Worm (Caenorhabditis elegans) whole organism, mixed stage, embryonic: ENCODE data around the gene F42H10.2.
A peak's percentile ranks its signal among the peaks of the same experiment; 100 is the strongest.

ENCODE experiments used
- M03D4.4 ChIP-seq: sonication (generic microtip); optimal IDR thresholded peaks from 2 replicates; lab custom pipeline; 2017; ENCODE audit warnings: mild to moderate bottlenecking, missing genetic modification characterization, missing compliant biosample characterization
- blmp-1 ChIP-seq: fragments of 150-350 bp; optimal IDR thresholded peaks from 2 replicates; lab custom pipeline; 2014; ENCODE audit warnings: missing biosample characterization, missing genetic modification characterization
- ceh-39 ChIP-seq: fragments of 150-350 bp; optimal IDR thresholded peaks from 2 replicates; lab custom pipeline; 2014; ENCODE audit warnings: missing biosample characterization, missing genetic modification characterization
- ceh-43 ChIP-seq: fragments of 200-800 bp; sonication (Bioruptor generic); optimal IDR thresholded peaks from 2 replicates; lab custom pipeline; 2018; ENCODE audit warnings: mild to moderate bottlenecking, missing genetic modification characterization, moderate library complexity, missing compliant biosample characterization
- ceh-83 ChIP-seq: fragments of 200-800 bp; sonication (Bioruptor generic); optimal IDR thresholded peaks from 2 replicates; lab custom pipeline; 2018; ENCODE audit warnings: mild to moderate bottlenecking, missing genetic modification characterization, missing compliant biosample characterization
- ces-1 ChIP-seq: fragments of 150-350 bp; optimal IDR thresholded peaks from 2 replicates; lab custom pipeline; 2014; ENCODE audit warnings: missing biosample characterization, missing genetic modification reagents, missing genetic modification characterization
- cnd-1 ChIP-seq: fragments of 200-800 bp; sonication (Bioruptor generic); optimal IDR thresholded peaks from 2 replicates; lab custom pipeline; 2018; ENCODE audit warnings: mild to moderate bottlenecking, missing genetic modification characterization, missing compliant biosample characterization
- drap-1 ChIP-seq: fragments of 200-800 bp; sonication (Bioruptor generic); optimal IDR thresholded peaks from 3 replicates; lab custom pipeline; 2018; ENCODE audit warnings: mild to moderate bottlenecking, missing genetic modification characterization, missing compliant biosample characterization
- elt-1 ChIP-seq: sonication (generic microtip); optimal IDR thresholded peaks from 2 replicates; lab custom pipeline; 2017; ENCODE audit warnings: missing genetic modification characterization, mild to moderate bottlenecking, missing compliant biosample characterization, antibody characterized with exemption, moderate library complexity, borderline replicate concordance; ENCODE audit not compliant: insufficient read depth
- elt-3 ChIP-seq: fragments of 150-350 bp; optimal IDR thresholded peaks from 2 replicates; lab custom pipeline; 2014; ENCODE audit warnings: missing biosample characterization, missing genetic modification characterization
- flh-1 ChIP-seq: fragments of 200-800 bp; sonication (Bioruptor generic); optimal IDR thresholded peaks from 2 replicates; lab custom pipeline; 2018; ENCODE audit warnings: mild to moderate bottlenecking, missing genetic modification characterization, moderate library complexity, missing compliant biosample characterization
- ham-2 ChIP-seq: fragments of 200-800 bp; sonication (Bioruptor generic); optimal IDR thresholded peaks from 2 replicates; lab custom pipeline; 2018; ENCODE audit warnings: mild to moderate bottlenecking, missing genetic modification characterization, missing compliant biosample characterization
- hlh-1 ChIP-seq: fragments of 150-350 bp; optimal IDR thresholded peaks from 2 replicates; lab custom pipeline; 2014; ENCODE audit warnings: missing biosample characterization, missing genetic modification reagents, missing genetic modification characterization
- lin-13 ChIP-seq: fragments of 150-350 bp; optimal IDR thresholded peaks from 2 replicates; lab custom pipeline; 2014; ENCODE audit warnings: missing biosample characterization, missing genetic modification characterization
- lin-32 ChIP-seq: fragments of 200-800 bp; sonication (Bioruptor generic); optimal IDR thresholded peaks from 2 replicates; lab custom pipeline; 2018; ENCODE audit warnings: mild to moderate bottlenecking, missing genetic modification characterization, missing compliant biosample characterization
- lsy-2 ChIP-seq: fragments of 150-350 bp; optimal IDR thresholded peaks from 2 replicates; lab custom pipeline; 2014; ENCODE audit warnings: missing biosample characterization, missing genetic modification characterization
- mab-5 ChIP-seq: fragments of 150-350 bp; optimal IDR thresholded peaks from 2 replicates; lab custom pipeline; 2014; ENCODE audit warnings: missing biosample characterization, missing genetic modification characterization
- mep-1 ChIP-seq: fragments of 150-350 bp; optimal IDR thresholded peaks from 2 replicates; lab custom pipeline; 2017; ENCODE audit warnings: missing biosample characterization, missing genetic modification reagents, missing genetic modification characterization, inconsistent platforms
- nhr-12 ChIP-seq: fragments of 150-350 bp; optimal IDR thresholded peaks from 2 replicates; lab custom pipeline; 2014; ENCODE audit warnings: missing biosample characterization, missing genetic modification characterization
- nhr-2 ChIP-seq: fragments of 150-350 bp; optimal IDR thresholded peaks from 2 replicates; lab custom pipeline; 2014; ENCODE audit warnings: missing biosample characterization, missing genetic modification characterization
- nhr-237 ChIP-seq: fragments of 150-350 bp; optimal IDR thresholded peaks from 2 replicates; lab custom pipeline; 2014; ENCODE audit warnings: missing biosample characterization, missing genetic modification characterization
- nhr-28 ChIP-seq: fragments of 150-350 bp; optimal IDR thresholded peaks from 2 replicates; lab custom pipeline; 2014; ENCODE audit warnings: missing biosample characterization, missing genetic modification characterization
- nhr-76 ChIP-seq: sonication (generic microtip); optimal IDR thresholded peaks from 2 replicates; lab custom pipeline; 2017; ENCODE audit warnings: missing biosample characterization, missing genetic modification characterization
- sem-2 ChIP-seq: fragments of 200-800 bp; sonication (Bioruptor generic); optimal IDR thresholded peaks from 2 replicates; lab custom pipeline; 2018; ENCODE audit warnings: mild to moderate bottlenecking, missing genetic modification characterization, missing compliant biosample characterization
- snpc-4 ChIP-seq: fragments of 150-350 bp; optimal IDR thresholded peaks from 2 replicates; lab custom pipeline; 2014; ENCODE audit warnings: missing biosample characterization, missing genetic modification characterization
- sptf-1 ChIP-seq: sonication (generic microtip); optimal IDR thresholded peaks from 2 replicates; lab custom pipeline; 2017; ENCODE audit warnings: mild to moderate bottlenecking, missing genetic modification characterization, moderate library complexity, missing compliant biosample characterization
- tbx-8 ChIP-seq: fragments of 200-800 bp; sonication (Bioruptor generic); optimal IDR thresholded peaks from 2 replicates; lab custom pipeline; 2018; ENCODE audit warnings: mild to moderate bottlenecking, missing genetic modification characterization, moderate library complexity, missing compliant biosample characterization
- unc-120 ChIP-seq: sonication (generic microtip); optimal IDR thresholded peaks from 2 replicates; lab custom pipeline; 2017; ENCODE audit warnings: missing genetic modification characterization, missing compliant biosample characterization; ENCODE audit not compliant: poor library complexity, severe bottlenecking
- unc-39 ChIP-seq: fragments of 150-350 bp; optimal IDR thresholded peaks from 2 replicates; lab custom pipeline; 2014; ENCODE audit warnings: missing biosample characterization, missing genetic modification characterization
- unc-62 ChIP-seq: fragments of 150-350 bp; optimal IDR thresholded peaks from 2 replicates; lab custom pipeline; 2014; ENCODE audit warnings: missing biosample characterization, missing genetic modification reagents, missing genetic modification characterization
- zip-8 ChIP-seq: fragments of 150-350 bp; optimal IDR thresholded peaks from 2 replicates; lab custom pipeline; 2014; ENCODE audit warnings: missing biosample characterization, missing genetic modification characterization

F42H10.2 gene

DNA sequence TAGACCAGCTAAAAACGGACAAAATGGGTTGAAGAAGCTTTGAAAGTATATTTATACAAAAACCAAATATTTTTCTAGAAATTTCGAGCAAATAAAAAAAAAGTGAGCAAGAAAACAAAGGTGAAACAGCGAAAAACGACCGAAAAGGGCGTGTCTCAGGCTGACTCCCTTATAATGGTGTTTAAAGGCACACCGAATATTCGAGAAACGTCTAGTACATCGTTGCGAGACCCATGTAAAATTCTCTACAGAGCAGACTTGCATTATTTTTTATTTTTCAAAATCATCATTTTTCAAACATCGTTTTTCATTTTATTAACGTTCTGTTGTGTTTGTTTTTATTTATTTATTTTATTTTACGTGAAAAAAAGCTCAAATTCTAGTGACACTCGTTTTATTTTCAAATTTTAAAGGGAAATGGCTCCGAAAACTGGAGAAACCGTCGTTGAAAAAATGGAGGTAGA lies 43.4 kb upstream of the F42H10.2 start, which contains the start of gene rpn-3 (continued):
- peak; percentile 100 for TF ChIP-seq unc-120 (tag; lab: Kevin White, UChicago)
- TF ChIP-seq tbx-8 (GFP tag; lab: Kevin White, UChicago) = no peak
- no peak for TF ChIP-seq snpc-4
- TF ChIP-seq elt-3 (tag; lab: Kevin White, UChicago) = peak; percentile 71
- peak; percentile 53 for TF ChIP-seq hlh-1 (tag; lab: Kevin White, UChicago)
- no peak for TF ChIP-seq nhr-76 (tag; lab: Kevin White, UChicago)
- TF ChIP-seq lin-32 (GFP tag; lab: Kevin White, UChicago) = no peak
- TF ChIP-seq, all 35 proteins: peak for 20

DNA sequence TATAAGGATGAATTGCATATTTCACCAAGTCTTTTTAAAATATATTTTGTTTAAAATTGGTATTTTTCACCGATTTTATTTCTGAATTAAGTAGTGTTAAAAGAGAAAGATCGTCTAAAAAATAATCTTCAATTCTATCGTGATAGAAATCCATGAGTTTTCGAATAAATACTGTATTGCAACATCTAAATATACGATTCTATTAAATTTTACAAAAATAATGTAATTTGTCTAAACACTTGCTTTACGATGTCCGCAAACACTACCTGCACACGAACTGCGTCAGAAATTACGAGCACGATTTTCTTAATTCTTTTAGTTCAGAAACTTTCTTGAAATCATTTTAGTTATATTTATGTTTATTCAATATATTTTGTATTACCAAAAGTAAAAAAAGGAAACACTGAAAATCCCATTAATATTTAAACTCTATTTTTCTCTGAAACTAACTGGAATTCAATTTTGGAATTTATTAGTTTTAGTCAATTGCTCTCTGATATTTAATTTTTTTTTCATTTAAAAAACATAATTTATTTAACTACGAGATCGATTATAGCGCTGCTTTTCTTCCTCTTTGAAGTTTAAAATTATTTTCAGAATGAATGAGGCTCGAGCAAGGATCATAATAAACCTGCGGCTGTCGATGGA lies 41.1 kb upstream of the F42H10.2 start, which contains the start of gene mrpl-32:
Gene mrpl-32 (plus strand): TSS at position 598 of the 648 bp plus-strand sequence.
- TF ChIP-seq lin-13 (tag; lab: Kevin White, UChicago) = no peak
- no peak for TF ChIP-seq mab-5 (tag; lab: Kevin White, UChicago)
- TF ChIP-seq blmp-1 (tag; lab: Kevin White, UChicago) = no peak
- TF ChIP-seq sem-2 (GFP tag; lab: Kevin White, UChicago) = no peak
- no peak for TF ChIP-seq ham-2 (GFP tag; lab: Kevin White, UChicago)

DNA sequence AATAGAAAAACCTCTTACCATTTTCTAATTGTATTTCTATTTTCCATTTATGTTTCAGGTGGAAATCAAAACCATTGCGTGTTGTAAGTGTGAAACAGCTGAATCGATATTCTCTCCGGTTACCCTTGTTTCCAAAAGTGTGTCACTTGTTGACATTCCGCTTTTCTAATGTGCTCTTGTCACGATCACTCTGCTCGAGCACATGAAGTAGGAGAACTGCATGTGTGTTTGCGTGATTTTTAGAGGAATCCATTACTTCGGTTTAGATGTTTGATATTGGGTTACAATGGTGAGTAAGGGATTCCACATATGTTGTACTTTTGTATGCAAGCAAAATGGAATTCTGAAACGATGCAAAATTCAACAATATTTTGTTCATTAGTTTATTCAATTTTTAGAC lies 39.9 kb upstream of the F42H10.2 start:
- TF ChIP-seq unc-39 (no peak), unc-62 (GFP tag; lab: Kevin White, UChicago) (no peak), ceh-83 (GFP tag; lab: Kevin White, UChicago) (no peak), nhr-76 (tag; lab: Kevin White, UChicago) (no peak), hlh-1 (tag; lab: Kevin White, UChicago) (no peak), tbx-8 (GFP tag; lab: Kevin White, UChicago) (no peak), nhr-28 (tag; lab: Kevin White, UChicago) (no peak), ceh-43 (GFP tag; lab: Kevin White, UChicago) (no peak), sem-2 (GFP tag; lab: Kevin White, UChicago) (no peak), nhr-237 (tag; lab: Kevin White, UChicago) (no peak), ham-2 (GFP tag; lab: Kevin White, UChicago) (no peak), drap-1 (GFP tag; lab: Kevin White, UChicago) (no peak), cnd-1 (tag; lab: Kevin White, UChicago) (no peak), lin-13 (tag; lab: Kevin White, UChicago) (no peak), mab-5 (tag; lab: Kevin White, UChicago) (no peak), flh-1 (no peak), snpc-4 (no peak), zip-8 (no peak), lsy-2 (tag; lab: Kevin White, UChicago) (no peak), blmp-1 (tag; lab: Kevin White, UChicago) (no peak)

DNA sequence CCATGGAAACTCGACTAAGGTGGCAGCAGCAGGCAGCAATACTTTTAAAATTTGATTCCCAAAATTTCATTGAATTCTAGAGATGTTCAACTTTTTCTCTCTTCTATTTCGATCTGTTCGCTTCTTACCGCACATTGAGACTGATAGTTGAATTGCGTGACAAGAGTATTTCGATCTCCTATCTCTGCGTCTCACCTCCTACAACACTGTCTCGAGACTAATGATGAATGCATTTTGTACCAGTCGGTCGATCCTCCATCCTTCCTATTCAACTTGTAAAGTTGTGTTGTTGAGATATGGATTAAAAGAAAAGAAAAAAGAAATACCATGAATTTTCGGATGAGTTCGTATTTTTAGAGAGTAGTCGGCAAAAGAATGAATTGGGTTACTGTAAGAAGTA lies 39.2 kb upstream of the F42H10.2 start:
- TF ChIP-seq zip-8 (no peak), mab-5 (tag; lab: Kevin White, UChicago) (no peak), unc-62 (GFP tag; lab: Kevin White, UChicago) (no peak), snpc-4 (no peak), tbx-8 (GFP tag; lab: Kevin White, UChicago) (no peak), unc-120 (tag; lab: Kevin White, UChicago) (no peak), lin-13 (tag; lab: Kevin White, UChicago) (no peak), cnd-1 (tag; lab: Kevin White, UChicago) (no peak), elt-1 (no peak), ceh-39 (no peak), ces-1 (no peak), M03D4.4 (tag; lab: Kevin White, UChicago) (no peak), nhr-12 (tag; lab: Kevin White, UChicago) (no peak), mep-1 (no peak), sptf-1 (tag; lab: Kevin White, UChicago) (no peak), elt-3 (tag; lab: Kevin White, UChicago) (no peak), nhr-2 (tag; lab: Kevin White, UChicago) (no peak)
- TF ChIP-seq, all 35 proteins: peak for 0
